Fruit fly (Drosophila melanogaster) whole organism, embryonic: Measurements from ENCODE around the gene CG6738.
A peak's percentile ranks its signal among the peaks of the same experiment; 100 is the strongest.

Experiments used
- Atf6 ChIP-seq: fragments of 200-800 bp; sonication (Bioruptor generic); IDR thresholded peaks from 2 replicates; pipeline ENCODE4 v1.3.6; 2022; ENCODE audit warnings: missing biosample characterization, missing genetic modification characterization
- CG1024 ChIP-seq: fragments of 200-800 bp; sonication (Bioruptor generic); IDR thresholded peaks from 2 replicates; pipeline ENCODE4 v1.3.6; 2022; ENCODE audit warnings: missing biosample characterization, missing genetic modification characterization
- CG10274 ChIP-seq: fragments of 200-800 bp; sonication (Bioruptor generic); optimal IDR thresholded peaks from 3 replicates; lab custom pipeline; 2017; ENCODE audit warnings: missing biosample characterization, mild to moderate bottlenecking, missing genetic modification characterization
- CG10431 ChIP-seq: fragments of 200-800 bp; sonication (Bioruptor generic); optimal IDR thresholded peaks from 3 replicates; lab custom pipeline; 2018; ENCODE audit warnings: missing biosample characterization, mild to moderate bottlenecking, missing genetic modification characterization
- CG11247 ChIP-seq: fragments of 200-800 bp; sonication (Bioruptor generic); IDR thresholded peaks from 2 replicates; pipeline ENCODE4 v1.3.6; 2022; ENCODE audit warnings: missing biosample characterization, missing genetic modification characterization
- CG1233 ChIP-seq: fragments of 200-800 bp; sonication (Bioruptor generic); optimal IDR thresholded peaks from 4 replicates; lab custom pipeline; 2018; ENCODE audit warnings: missing biosample characterization, mild to moderate bottlenecking, missing genetic modification characterization
- CG14050 ChIP-seq: fragments of 200-800 bp; sonication (Bioruptor generic); IDR thresholded peaks from 3 replicates; pipeline ENCODE4 v1.3.6; 2022; ENCODE audit warnings: missing biosample characterization, missing genetic modification characterization
- CG15073 ChIP-seq: fragments of 200-800 bp; sonication (Bioruptor generic); optimal IDR thresholded peaks from 2 replicates; lab custom pipeline; 2016; ENCODE audit warnings: missing biosample characterization, missing genetic modification characterization
- CG15479 ChIP-seq: fragments of 200-800 bp; sonication (Bioruptor generic); optimal IDR thresholded peaks from 3 replicates; lab custom pipeline; 2019; ENCODE audit warnings: missing biosample characterization, mild to moderate bottlenecking, missing genetic modification characterization, moderate library complexity
- CG15601 ChIP-seq: fragments of 200-800 bp; sonication (Bioruptor generic); optimal IDR thresholded peaks from 3 replicates; lab custom pipeline; 2019; ENCODE audit warnings: missing biosample characterization, mild to moderate bottlenecking, missing genetic modification characterization, moderate library complexity
- CG1603 ChIP-seq: fragments of 200-800 bp; sonication (Bioruptor generic); optimal IDR thresholded peaks from 2 replicates; lab custom pipeline; 2019; ENCODE audit warnings: missing biosample characterization, mild to moderate bottlenecking, missing genetic modification characterization, moderate library complexity
- CG16815 ChIP-seq: fragments of 200-800 bp; sonication (Bioruptor generic); optimal IDR thresholded peaks from 3 replicates; lab custom pipeline; 2017; ENCODE audit warnings: missing biosample characterization, mild to moderate bottlenecking, missing genetic modification characterization
- CG18262 ChIP-seq: fragments of 200-800 bp; optimal IDR thresholded peaks from 3 replicates; lab custom pipeline; 2019; ENCODE audit warnings: missing biosample characterization, mild to moderate bottlenecking, missing genetic modification characterization, moderate library complexity
- CG4404 ChIP-seq: fragments of 200-800 bp; sonication (Bioruptor generic); IDR thresholded peaks from 2 replicates; pipeline ENCODE4 v1.3.6; 2022; ENCODE audit warnings: missing biosample characterization, missing genetic modification characterization
- CG4707 ChIP-seq: fragments of 200-800 bp; sonication (Bioruptor generic); optimal IDR thresholded peaks from 2 replicates; lab custom pipeline; 2018; ENCODE audit warnings: missing biosample characterization, mild to moderate bottlenecking, missing genetic modification characterization, moderate library complexity
- CG6689 ChIP-seq: fragments of 200-800 bp; sonication (Bioruptor generic); IDR thresholded peaks from 2 replicates; pipeline ENCODE4 v1.3.6; 2022; ENCODE audit warnings: missing biosample characterization, missing genetic modification characterization
- CG7987 ChIP-seq: fragments of 200-800 bp; sonication (Bioruptor generic); optimal IDR thresholded peaks from 2 replicates; lab custom pipeline; 2018; ENCODE audit warnings: missing biosample characterization, mild to moderate bottlenecking, missing genetic modification characterization, moderate library complexity
- CG8388 ChIP-seq: fragments of 200-800 bp; sonication (Bioruptor generic); optimal IDR thresholded peaks from 2 replicates; lab custom pipeline; 2019; ENCODE audit warnings: missing biosample characterization, mild to moderate bottlenecking, missing genetic modification characterization, moderate library complexity
- CoRest ChIP-seq: fragments of 200-800 bp; sonication (Bioruptor generic); optimal IDR thresholded peaks from 3 replicates; lab custom pipeline; 2018; ENCODE audit warnings: missing biosample characterization, mild to moderate bottlenecking, missing genetic modification characterization, moderate library complexity
- Doc2 ChIP-seq: fragments of 200-800 bp; sonication (Bioruptor generic); IDR thresholded peaks from 2 replicates; pipeline ENCODE4 v1.3.6; 2022; ENCODE audit warnings: missing biosample characterization, missing genetic modification characterization
- Dref ChIP-seq: fragments of 200-800 bp; sonication (Bioruptor generic); IDR thresholded peaks from 2 replicates; pipeline ENCODE4 v1.3.6; 2022; ENCODE audit warnings: missing biosample characterization, missing genetic modification characterization
- GATAe ChIP-seq: fragments of 200-800 bp; sonication (Bioruptor generic); conservative IDR thresholded peaks from 2 replicates; pipeline ENCODE4 v1.3.6; 2022; ENCODE audit warnings: missing biosample characterization, missing genetic modification characterization
- HLH4C ChIP-seq: fragments of 200-800 bp; sonication (Bioruptor generic); IDR thresholded peaks from 3 replicates; pipeline ENCODE4 v1.3.6; 2022; ENCODE audit warnings: missing biosample characterization, missing genetic modification characterization; ENCODE audit not compliant: partially characterized antibody
- Hey ChIP-seq: fragments of 200-800 bp; sonication (Bioruptor generic); optimal IDR thresholded peaks from 3 replicates; lab custom pipeline; 2018; ENCODE audit warnings: missing biosample characterization, mild to moderate bottlenecking, missing genetic modification characterization
- Hr3 ChIP-seq: fragments of 200-800 bp; sonication (Bioruptor generic); optimal IDR thresholded peaks from 3 replicates; lab custom pipeline; 2016; ENCODE audit warnings: missing biosample characterization, missing genetic modification characterization
- Hr39 ChIP-seq: fragments of >200 bp; optimal IDR thresholded peaks from 2 replicates; lab custom pipeline; 2017
- MBD-R2 ChIP-seq: fragments of 200-800 bp; sonication (Bioruptor generic); IDR thresholded peaks from 2 replicates; pipeline ENCODE4 v1.3.6; 2022; ENCODE audit warnings: missing biosample characterization, missing genetic modification characterization
- MESR4 ChIP-seq: fragments of 200-800 bp; sonication (Bioruptor generic); optimal IDR thresholded peaks from 2 replicates; lab custom pipeline; 2018; ENCODE audit warnings: missing biosample characterization, mild to moderate bottlenecking, missing genetic modification characterization, moderate library complexity
- NK7.1 ChIP-seq: fragments of 200-800 bp; sonication (Bioruptor generic); optimal IDR thresholded peaks from 3 replicates; lab custom pipeline; 2016; ENCODE audit warnings: missing biosample characterization, missing genetic modification characterization
- Neu2 ChIP-seq: fragments of 200-800 bp; sonication (Bioruptor generic); optimal IDR thresholded peaks from 3 replicates; lab custom pipeline; 2016; ENCODE audit warnings: missing biosample characterization, missing genetic modification characterization, borderline replicate concordance
- Oli ChIP-seq: fragments of 200-800 bp; sonication (Bioruptor generic); optimal IDR thresholded peaks from 2 replicates; lab custom pipeline; 2018; ENCODE audit warnings: missing biosample characterization, mild to moderate bottlenecking, missing genetic modification characterization, moderate library complexity
- Sox100B ChIP-seq: fragments of 200-800 bp; sonication (Bioruptor generic); optimal IDR thresholded peaks from 3 replicates; lab custom pipeline; 2018; ENCODE audit warnings: missing biosample characterization, mild to moderate bottlenecking, missing genetic modification characterization
- ash1 ChIP-seq: fragments of 200-800 bp; sonication (Bioruptor generic); optimal IDR thresholded peaks from 2 replicates; lab custom pipeline; 2018; ENCODE audit warnings: missing biosample characterization, mild to moderate bottlenecking, missing genetic modification characterization
- cas ChIP-seq: fragments of 200-800 bp; sonication (Bioruptor generic); IDR thresholded peaks from 2 replicates; pipeline ENCODE4 v1.3.6; 2022; ENCODE audit warnings: missing biosample characterization, missing genetic modification characterization
- crp ChIP-seq, 2 experiments: fragments of 200-800 bp; sonication (Bioruptor generic); optimal IDR thresholded peaks; 2 replicates in 1 of 2; 3 replicates in 1 of 2; lab custom pipeline; 2017; ENCODE audit warnings: missing biosample characterization in 2 of 2, missing genetic modification characterization in 2 of 2, mild to moderate bottlenecking in 1 of 2, moderate library complexity in 1 of 2
- dpn ChIP-seq, 2 experiments: fragments of 200-800 bp; sonication (Bioruptor generic); optimal IDR thresholded peaks; 3 replicates each; lab custom pipeline; 2016; ENCODE audit warnings: missing biosample characterization in 2 of 2, missing genetic modification characterization in 2 of 2
- dysf ChIP-seq: fragments of 200-800 bp; sonication (Bioruptor generic); IDR thresholded peaks from 3 replicates; pipeline ENCODE4 v1.3.6; 2022; ENCODE audit warnings: missing biosample characterization, missing genetic modification characterization
- esg ChIP-seq: fragments of 200-800 bp; sonication (Bioruptor generic); conservative IDR thresholded peaks from 2 replicates; pipeline ENCODE4 v1.3.6; 2022; ENCODE audit warnings: missing biosample characterization, missing genetic modification characterization
- gfzf ChIP-seq: fragments of 200-800 bp; sonication (Bioruptor generic); optimal IDR thresholded peaks from 2 replicates; lab custom pipeline; 2016; ENCODE audit warnings: missing biosample characterization, mild to moderate bottlenecking, missing genetic modification characterization, moderate library complexity
- grn ChIP-seq: fragments of 200-800 bp; sonication (Bioruptor generic); optimal IDR thresholded peaks from 3 replicates; lab custom pipeline; 2017; ENCODE audit warnings: missing biosample characterization, missing genetic modification characterization
- ham ChIP-seq: fragments of 200-800 bp; sonication (Bioruptor generic); IDR thresholded peaks from 2 replicates; pipeline ENCODE4 v1.3.6; 2022; ENCODE audit warnings: missing biosample characterization, missing genetic modification characterization
- jigr1 ChIP-seq: fragments of 200-800 bp; sonication (Bioruptor generic); IDR thresholded peaks from 3 replicates; pipeline ENCODE4 v1.3.6; 2022; ENCODE audit warnings: missing biosample characterization, missing genetic modification characterization
- kah ChIP-seq: fragments of 200-800 bp; sonication (Bioruptor generic); optimal IDR thresholded peaks from 2 replicates; lab custom pipeline; 2018; ENCODE audit warnings: missing biosample characterization, mild to moderate bottlenecking, missing genetic modification characterization
- pb ChIP-seq: fragments of 200-800 bp; sonication (Bioruptor generic); optimal IDR thresholded peaks from 3 replicates; lab custom pipeline; 2016; ENCODE audit warnings: missing biosample characterization, missing genetic modification characterization
- pum ChIP-seq: fragments of 200-800 bp; sonication (Bioruptor generic); optimal IDR thresholded peaks from 2 replicates; lab custom pipeline; 2016; ENCODE audit warnings: missing biosample characterization, missing genetic modification characterization
- slp2 ChIP-seq: fragments of 200-800 bp; sonication (Bioruptor generic); optimal IDR thresholded peaks from 2 replicates; lab custom pipeline; 2016; ENCODE audit warnings: missing biosample characterization, missing genetic modification characterization
- tgo ChIP-seq: fragments of 200-800 bp; sonication (Bioruptor generic); IDR thresholded peaks from 3 replicates; pipeline ENCODE4 v1.3.6; 2022; ENCODE audit warnings: missing biosample characterization, missing genetic modification characterization
- tll ChIP-seq, 2 experiments: fragments of 200-800 bp in 1 of 2; fragments of >200 bp in 1 of 2; sonication (Bioruptor generic) in 1 of 2; optimal IDR thresholded peaks; 2 replicates each; lab custom pipeline; 2017 to 2019; ENCODE audit warnings: missing biosample characterization in 2 of 2, missing genetic modification characterization in 2 of 2, mild to moderate bottlenecking in 1 of 2, moderate library complexity in 1 of 2
- toy ChIP-seq: fragments of 200-800 bp; sonication (Bioruptor generic); IDR thresholded peaks from 2 replicates; pipeline ENCODE4 v1.3.6; 2022; ENCODE audit warnings: missing biosample characterization, missing genetic modification characterization
- vvl ChIP-seq: fragments of 200-800 bp; sonication (Bioruptor generic); IDR thresholded peaks from 2 replicates; pipeline ENCODE4 v1.3.6; 2022; ENCODE audit warnings: missing biosample characterization, missing genetic modification characterization
- zf30C ChIP-seq: fragments of 200-800 bp; sonication (Bioruptor generic); optimal IDR thresholded peaks from 3 replicates; lab custom pipeline; 2018; ENCODE audit warnings: missing biosample characterization, mild to moderate bottlenecking, missing genetic modification characterization

The CG6738 gene

dm6 chr3R:23053936-23054335, 45.4 kb upstream of the CG6738 start, which contains the start of gene p53 (continued):
- TF ChIP-seq dpn (GFP tag; optimal IDR thresholded peaks at IDR 0.05; lab: Kevin White, UChicago) (peak; percentile 50 to 82), vvl (GFP tag; lab: Robert Waterston, UW) (peak; percentile 79), CG7987 (GFP tag; lab: Kevin White, UChicago) (peak; percentile 94), MESR4 (GFP tag; lab: Kevin White, UChicago) (peak; percentile 18), Dref (GFP tag; lab: Robert Waterston, UW) (peak; percentile 88), CG15479 (no peak), CG15601 (tag; lab: Kevin White, UChicago) (peak; percentile 67), grn (peak; percentile 41), dysf (GFP tag; lab: Robert Waterston, UW) (peak; percentile 74; the same call in 2 of the 3 replicates), tgo (GFP tag; lab: Robert Waterston, UW) (peak; percentile 60; the same call in 2 of the 3 replicates), CG1024 (GFP tag; lab: Robert Waterston, UW) (peak; percentile 60), slp2 (GFP tag; lab: Kevin White, UChicago) (peak; percentile 64), CoRest (tag; lab: Kevin White, UChicago) (peak; percentile 67), Hr3 (GFP tag; lab: Kevin White, UChicago) (peak; percentile 50), CG1603 (tag; lab: Kevin White, UChicago) (no peak), kah (peak; percentile 40), jigr1 (GFP tag; lab: Robert Waterston, UW) (no peak), CG4404 (no peak), Doc2 (GFP tag; lab: Robert Waterston, UW) (no peak), Neu2 (GFP tag; lab: Kevin White, UChicago) (no peak), CG11247 (GFP tag; lab: Robert Waterston, UW) (peak; percentile 87), CG10274 (GFP tag; lab: Kevin White, UChicago) (peak; percentile 70), zf30C (GFP tag; lab: Kevin White, UChicago) (no peak), Sox100B (GFP tag; lab: Kevin White, UChicago) (peak; percentile 72), esg (no peak), CG10431 (GFP tag; lab: Kevin White, UChicago) (peak; percentile 32), Atf6 (GFP tag; lab: Robert Waterston, UW) (peak; percentile 58), CG14050 (GFP tag; lab: Robert Waterston, UW) (peak; percentile 73), toy (peak; percentile 38; the same call in 1 of the 2 replicates), NK7.1 (GFP tag; lab: Kevin White, UChicago) (peak; percentile 81), CG16815 (GFP tag; lab: Kevin White, UChicago) (peak; percentile 19), ham (GFP tag; lab: Robert Waterston, UW) (no peak), HLH4C (GFP tag; lab: Robert Waterston, UW) (peak; percentile 64), GATAe (GFP tag; lab: Robert Waterston, UW) (no peak), cas (GFP tag; lab: Robert Waterston, UW) (no peak), gfzf (peak; percentile 4), ash1 (GFP tag; lab: Kevin White, UChicago) (peak; percentile 64), Hey (tag; lab: Kevin White, UChicago) (no peak), Hr39 (lab: Kevin White, UChicago) (no peak), CG4707 (GFP tag; lab: Kevin White, UChicago) (peak; percentile 77), pb (GFP tag; lab: Kevin White, UChicago) (peak; percentile 79), Oli (tag; lab: Kevin White, UChicago) (peak; percentile 46), CG8388 (GFP tag; lab: Kevin White, UChicago) (peak; percentile 55), CG1233 (GFP tag; lab: Kevin White, UChicago) (peak; percentile 84), pum (GFP tag; lab: Kevin White, UChicago) (peak; percentile 40), tll (GFP tag; optimal IDR thresholded peaks at IDR 0.05; lab: Kevin White, UChicago) (no peak), CG18262 (tag; lab: Kevin White, UChicago) (peak; percentile 60), CG15073 (GFP tag; lab: Kevin White, UChicago) (no peak), CG6689 (0 out of 2 replicates have a peak, but pooled peaks have one; percentile 41), crp (GFP tag; optimal IDR thresholded peaks at IDR 0.05; lab: Kevin White, UChicago) (peak in 1 of 2 experiments; percentile 26), MBD-R2 (GFP tag; lab: Robert Waterston, UW) (peak; percentile 56)
